Worm (Caenorhabditis elegans): ENCODE results near the gene sedl-1.

DNA sequence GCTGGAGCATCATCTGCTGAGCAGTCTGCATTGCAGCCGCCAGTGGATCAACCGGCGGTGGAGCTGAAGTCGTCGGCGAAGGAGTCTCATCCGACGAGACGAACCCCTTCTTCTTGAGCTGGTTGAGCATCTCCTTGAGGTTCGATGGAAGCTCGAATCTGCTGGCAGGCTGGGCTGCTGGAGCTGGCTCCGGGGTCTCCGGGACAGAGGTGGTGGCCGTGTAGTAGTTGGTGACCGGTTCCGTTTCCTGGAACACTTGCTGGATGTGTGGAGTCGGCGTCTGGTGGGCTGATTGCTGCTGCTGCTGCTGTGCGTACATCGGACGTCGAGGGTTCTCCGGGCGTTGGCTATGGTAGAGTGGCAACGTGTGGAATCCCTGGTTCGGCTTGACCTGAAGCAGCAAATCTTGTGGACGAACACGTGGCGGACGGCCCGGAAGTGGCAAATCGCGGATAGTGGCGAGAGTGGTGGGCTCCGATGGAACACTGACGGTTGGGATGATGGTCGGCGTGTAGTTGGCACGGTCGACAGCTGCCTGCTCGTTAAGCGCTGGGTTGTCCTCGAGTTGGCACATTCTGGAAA lies 1.6 kb upstream of the sedl-1 start:
- no peak for TF ChIP-seq ceh-28 (tag; optimal IDR thresholded peaks at IDR 0.05)
- no peak for TF ChIP-seq fkh-10 (GFP tag; optimal IDR thresholded peaks at IDR 0.05)
- no peak for TF ChIP-seq egl-27 (tag; optimal IDR thresholded peaks at IDR 0.05)
- TF ChIP-seq ZK546.5 (tag; optimal IDR thresholded peaks at IDR 0.05), result no peak
- no peak for TF ChIP-seq nhr-11 (tag; optimal IDR thresholded peaks at IDR 0.05)
- no peak for TF ChIP-seq pha-4 (tag; optimal IDR thresholded peaks at IDR 0.05)
- no peak for TF ChIP-seq aly-2 (tag; optimal IDR thresholded peaks at IDR 0.05)
- TF ChIP-seq ama-1 (optimal IDR thresholded peaks at IDR 0.05), result no peak
- TF ChIP-seq nhr-77 (tag; optimal IDR thresholded peaks at IDR 0.05), result no peak
- TF ChIP-seq elt-2 (tag; optimal IDR thresholded peaks at IDR 0.05), result no peak
- no peak for TF ChIP-seq zag-1 (tag; optimal IDR thresholded peaks at IDR 0.05)
